Fruit fly (Drosophila melanogaster): ENCODE results near the gene CG42487.

Gene CG42487

DNA sequence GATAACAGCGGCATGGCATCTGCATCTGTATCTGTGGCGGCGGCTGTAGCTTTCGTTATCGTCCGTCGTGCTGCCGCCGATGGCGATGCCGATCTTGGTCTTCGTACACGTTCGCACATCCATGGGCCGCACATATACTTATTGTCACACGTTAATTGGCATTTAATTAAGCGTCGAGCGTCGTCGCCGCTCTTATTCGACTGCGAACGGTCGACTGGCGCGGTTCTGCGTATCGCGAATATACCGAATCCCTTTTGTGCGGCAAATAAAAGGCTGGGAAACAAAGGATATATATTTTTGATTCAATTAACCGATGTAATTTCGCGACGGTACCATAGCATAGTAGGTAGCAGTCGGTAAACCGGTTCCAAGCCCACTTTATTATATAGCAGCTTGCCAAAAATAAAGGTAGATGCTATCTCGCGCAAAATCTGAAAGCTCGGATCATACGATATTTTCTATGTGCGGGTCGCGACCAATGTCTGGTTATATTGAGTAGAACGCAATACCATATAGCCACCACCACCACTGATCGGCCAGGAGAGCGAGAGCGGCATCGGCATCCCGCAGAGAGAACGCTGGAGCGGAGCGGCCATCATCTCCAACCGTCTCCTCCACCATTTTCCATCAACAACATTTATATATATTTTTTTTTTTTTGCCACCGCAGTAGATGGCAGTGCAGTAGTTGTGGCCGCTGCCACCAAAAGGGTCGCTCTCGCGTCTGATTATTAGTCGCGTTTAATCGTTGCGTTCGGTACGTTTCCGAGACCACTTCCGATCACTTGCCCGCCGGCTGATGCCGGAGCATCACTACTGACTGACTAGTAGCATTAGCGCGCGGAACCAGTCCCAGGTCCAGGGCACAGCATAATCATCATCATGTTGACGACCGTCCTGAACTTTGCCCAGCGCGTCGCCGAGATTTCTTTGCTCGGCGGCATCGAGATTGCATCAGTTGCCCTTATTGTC is 33.8 kb downstream of the CG42487 start, which contains the start of gene mino (continued):
- TF ChIP-seq psq (GFP tag; optimal IDR thresholded peaks at IDR 0.05), result no peak
- no peak for TF ChIP-seq Myc (optimal IDR thresholded peaks at IDR 0.05)
- TF ChIP-seq dl (GFP tag; optimal IDR thresholded peaks at IDR 0.05; ENCODE audit: insufficient read depth in 1 of 2, partially characterized antibody in 2 of 2), result peak; percentile 35 to 80
- TF ChIP-seq usp (GFP tag; optimal IDR thresholded peaks at IDR 0.05), result no peak
- TF ChIP-seq lola (GFP tag; optimal IDR thresholded peaks at IDR 0.05), result no peak
- no peak for TF ChIP-seq Dfd (GFP tag; optimal IDR thresholded peaks at IDR 0.05)
- no peak for TF ChIP-seq Abd-B (GFP tag; optimal IDR thresholded peaks at IDR 0.05)
- TF ChIP-seq OdsH (GFP tag; optimal IDR thresholded peaks at IDR 0.05), result peak; percentile 42
- peak; percentile 22 for TF ChIP-seq fru (GFP tag; optimal IDR thresholded peaks at IDR 0.05)
- peak; percentile 38 for TF ChIP-seq Hr83 (GFP tag; optimal IDR thresholded peaks at IDR 0.05; ENCODE audit: poor library complexity, severe bottlenecking)
- peak; percentile 4 for TF ChIP-seq HLH106 (tag; optimal IDR thresholded peaks at IDR 0.05)
- TF ChIP-seq GATAd (GFP tag; optimal IDR thresholded peaks at IDR 0.05), result peak; percentile 40
- TF ChIP-seq Dif (GFP tag; optimal IDR thresholded peaks at IDR 0.05; ENCODE audit: partially characterized antibody), result peak; percentile 87
- no peak for TF ChIP-seq tai (GFP tag; optimal IDR thresholded peaks at IDR 0.05)
- TF ChIP-seq br (GFP tag; optimal IDR thresholded peaks at IDR 0.05), result peak; percentile 30
- no peak for TF ChIP-seq sv (GFP tag; optimal IDR thresholded peaks at IDR 0.05)
- TF ChIP-seq dmrt93B (GFP tag; optimal IDR thresholded peaks at IDR 0.05), result no peak

- TF ChIP-seq Jra (GFP tag; optimal IDR thresholded peaks at IDR 0.05) (no peak), br (GFP tag; optimal IDR thresholded peaks at IDR 0.05) (peak; percentile 74), woc (GFP tag; optimal IDR thresholded peaks at IDR 0.05) (peak; percentile 69), h (GFP tag; optimal IDR thresholded peaks at IDR 0.05) (peak; percentile 76), HLH106 (tag; optimal IDR thresholded peaks at IDR 0.05) (peak; percentile 37), usp (GFP tag; optimal IDR thresholded peaks at IDR 0.05) (no peak), OdsH (GFP tag; optimal IDR thresholded peaks at IDR 0.05) (peak; percentile 77), foxo (GFP tag; optimal IDR thresholded peaks at IDR 0.05) (peak in 1 of 2 experiments; percentile 66), CG9705 (GFP tag; optimal IDR thresholded peaks at IDR 0.05) (peak; percentile 81), N (GFP tag; optimal IDR thresholded peaks at IDR 0.05) (no peak), dl (GFP tag; optimal IDR thresholded peaks at IDR 0.05; ENCODE audit: insufficient read depth in 1 of 2, partially characterized antibody in 2 of 2) (no peak), brk (GFP tag; optimal IDR thresholded peaks at IDR 0.05) (no peak), Hr78 (GFP tag; optimal IDR thresholded peaks at IDR 0.05) (no peak), dsf (GFP tag; optimal IDR thresholded peaks at IDR 0.05; ENCODE audit: borderline replicate concordance) (peak; percentile 68), ey (GFP tag; optimal IDR thresholded peaks at IDR 0.05) (peak; percentile 35), pan (optimal IDR thresholded peaks at IDR 0.05) (no peak), Dif (GFP tag; optimal IDR thresholded peaks at IDR 0.05; ENCODE audit: partially characterized antibody) (no peak), CG32264 (GFP tag; optimal IDR thresholded peaks at IDR 0.05) (peak; percentile 39), psq (GFP tag; optimal IDR thresholded peaks at IDR 0.05) (peak; percentile 61), Myc (optimal IDR thresholded peaks at IDR 0.05) (peak; percentile 55), jim (GFP tag; optimal IDR thresholded peaks at IDR 0.05) (no peak), GATAd (GFP tag; optimal IDR thresholded peaks at IDR 0.05) (no peak), sv (GFP tag; optimal IDR thresholded peaks at IDR 0.05) (peak; percentile 83), Rel (GFP tag; optimal IDR thresholded peaks at IDR 0.05) (no peak), Rel (tag; optimal IDR thresholded peaks at IDR 0.05) (peak; percentile 31), lola (GFP tag; optimal IDR thresholded peaks at IDR 0.05) (no peak), tai (GFP tag; optimal IDR thresholded peaks at IDR 0.05) (no peak), dmrt93B (GFP tag; optimal IDR thresholded peaks at IDR 0.05) (peak; percentile 77), sage (GFP tag; optimal IDR thresholded peaks at IDR 0.05) (peak; percentile 42), Vsx2 (GFP tag; optimal IDR thresholded peaks at IDR 0.05; ENCODE audit: partially characterized antibody) (no peak), Dfd (GFP tag; optimal IDR thresholded peaks at IDR 0.05) (no peak), Hnf4 (GFP tag; optimal IDR thresholded peaks at IDR 0.05) (no peak), Hr83 (GFP tag; optimal IDR thresholded peaks at IDR 0.05; ENCODE audit: poor library complexity, severe bottlenecking) (peak; percentile 90), fru (GFP tag; optimal IDR thresholded peaks at IDR 0.05) (peak; percentile 57), Abd-B (GFP tag; optimal IDR thresholded peaks at IDR 0.05) (no peak), CrebA (GFP tag; optimal IDR thresholded peaks at IDR 0.05; ENCODE audit: borderline replicate concordance) (no peak), Sp1 (GFP tag; optimal IDR thresholded peaks at IDR 0.05) (peak; percentile 91), Mio (GFP tag; optimal IDR thresholded peaks at IDR 0.05) (peak; percentile 65), rgr (GFP tag; optimal IDR thresholded peaks at IDR 0.05) (peak; percentile 92)
These were observed 36.3 kb downstream of the CG42487 start, which contains the start of gene RpL4 for dm6 chr3R:27922673-27923175. RpL4 (plus strand) TSS chr3R:27922821.

Measured in whole organism, wandering third instar larva.